Worm (Caenorhabditis elegans) whole organism, late embryonic: ENCODE results near the gene num-1.
A peak's percentile ranks its signal among the peaks of the same experiment; 100 is the strongest.

Experiments used
- C08G9.2 ChIP-seq: sonication (generic microtip); optimal IDR thresholded peaks from 2 replicates; lab custom pipeline; 2016; ENCODE audit warnings: mild to moderate bottlenecking, missing genetic modification characterization, moderate library complexity, missing compliant biosample characterization
- K09A11.1 ChIP-seq: sonication (generic microtip); optimal IDR thresholded peaks from 2 replicates; lab custom pipeline; 2017; ENCODE audit warnings: antibody characterized with exemption, mild to moderate bottlenecking, missing genetic modification characterization, missing compliant biosample characterization; ENCODE audit not compliant: insufficient read depth
- Y22D7AL.16 ChIP-seq: sonication (generic microtip); optimal IDR thresholded peaks from 2 replicates; lab custom pipeline; 2016; ENCODE audit warnings: missing genetic modification characterization, missing compliant biosample characterization
- ahr-1 ChIP-seq: sonication (generic microtip); optimal IDR thresholded peaks from 2 replicates; lab custom pipeline; 2016; ENCODE audit warnings: missing genetic modification characterization, missing compliant biosample characterization
- ceh-14 ChIP-seq: sonication (generic microtip); optimal IDR thresholded peaks from 2 replicates; lab custom pipeline; 2016; ENCODE audit warnings: missing genotype, missing genetic modification characterization, missing compliant biosample characterization
- ceh-31 ChIP-seq: sonication (generic microtip); optimal IDR thresholded peaks from 2 replicates; lab custom pipeline; 2016; ENCODE audit warnings: missing genetic modification characterization, missing compliant biosample characterization
- ceh-34 ChIP-seq: sonication (generic microtip); optimal IDR thresholded peaks from 2 replicates; lab custom pipeline; 2016; ENCODE audit warnings: mild to moderate bottlenecking, missing genetic modification characterization, missing compliant biosample characterization
- ceh-48 ChIP-seq: sonication (generic microtip); optimal IDR thresholded peaks from 2 replicates; lab custom pipeline; 2016; ENCODE audit warnings: missing genetic modification characterization, inconsistent platforms, missing compliant biosample characterization
- ceh-9 ChIP-seq: sonication (generic microtip); optimal IDR thresholded peaks from 2 replicates; lab custom pipeline; 2016; ENCODE audit warnings: mild to moderate bottlenecking, missing genetic modification characterization, inconsistent platforms, missing compliant biosample characterization
- dmd-4 ChIP-seq: sonication (generic microtip); optimal IDR thresholded peaks from 2 replicates; lab custom pipeline; 2016; ENCODE audit warnings: borderline replicate concordance, missing genetic modification characterization, missing compliant biosample characterization
- elt-2 ChIP-seq: sonication (generic microtip); optimal IDR thresholded peaks from 2 replicates; lab custom pipeline; 2016; ENCODE audit warnings: missing genetic modification reagents, missing genetic modification characterization, missing compliant biosample characterization
- elt-4 ChIP-seq: sonication (generic microtip); optimal IDR thresholded peaks from 2 replicates; lab custom pipeline; 2016; ENCODE audit warnings: missing genetic modification characterization, missing compliant biosample characterization
- ets-4 ChIP-seq: sonication (generic microtip); optimal IDR thresholded peaks from 2 replicates; lab custom pipeline; 2016; ENCODE audit warnings: missing genetic modification characterization, missing compliant biosample characterization
- eyg-1 ChIP-seq: sonication (generic microtip); optimal IDR thresholded peaks from 2 replicates; lab custom pipeline; 2016; ENCODE audit warnings: missing genotype, missing genetic modification characterization, missing compliant biosample characterization
- fax-1 ChIP-seq: sonication (generic microtip); optimal IDR thresholded peaks from 2 replicates; lab custom pipeline; 2016; ENCODE audit warnings: missing genotype, missing genetic modification characterization, missing compliant biosample characterization
- fkh-6 ChIP-seq: sonication (generic microtip); optimal IDR thresholded peaks from 2 replicates; lab custom pipeline; 2016; ENCODE audit warnings: missing genetic modification characterization, missing compliant biosample characterization
- gmeb-2 ChIP-seq: sonication (generic microtip); optimal IDR thresholded peaks from 2 replicates; lab custom pipeline; 2016; ENCODE audit warnings: missing genetic modification characterization, inconsistent platforms, missing compliant biosample characterization
- hlh-13 ChIP-seq: fragments of 200-800 bp; sonication (Bioruptor generic); optimal IDR thresholded peaks from 2 replicates; lab custom pipeline; 2018; ENCODE audit warnings: mild to moderate bottlenecking, missing genetic modification characterization, missing compliant biosample characterization
- hlh-15 ChIP-seq: sonication (generic microtip); optimal IDR thresholded peaks from 2 replicates; lab custom pipeline; 2016; ENCODE audit warnings: missing genetic modification characterization, missing compliant biosample characterization
- hlh-8 ChIP-seq: sonication (generic microtip); optimal IDR thresholded peaks from 2 replicates; lab custom pipeline; 2016; ENCODE audit warnings: missing genotype, missing genetic modification characterization, missing compliant biosample characterization
- nfya-1 ChIP-seq: sonication (generic microtip); optimal IDR thresholded peaks from 2 replicates; lab custom pipeline; 2017; ENCODE audit warnings: missing genetic modification characterization, mild to moderate bottlenecking, missing compliant biosample characterization, antibody characterized with exemption, moderate library complexity
- nhr-11 ChIP-seq: fragments of 150-350 bp; optimal IDR thresholded peaks from 2 replicates; lab custom pipeline; 2014; ENCODE audit warnings: missing biosample characterization, missing genetic modification characterization
- nhr-232 ChIP-seq: sonication (generic microtip); optimal IDR thresholded peaks from 2 replicates; lab custom pipeline; 2016; ENCODE audit warnings: missing genetic modification characterization, missing compliant biosample characterization
- pax-1 ChIP-seq: fragments of 150-350 bp; optimal IDR thresholded peaks from 2 replicates; lab custom pipeline; 2014; ENCODE audit warnings: missing biosample characterization, missing genetic modification characterization
- pha-2 ChIP-seq: sonication (generic microtip); optimal IDR thresholded peaks from 2 replicates; lab custom pipeline; 2017; ENCODE audit warnings: mild to moderate bottlenecking, missing genetic modification characterization, missing compliant biosample characterization
- pha-4 ChIP-seq: fragments of 150-350 bp; optimal IDR thresholded peaks from 2 replicates; lab custom pipeline; 2018; ENCODE audit warnings: missing biosample characterization, missing genetic modification reagents, missing genetic modification characterization
- pqm-1 ChIP-seq: sonication (generic microtip); optimal IDR thresholded peaks from 2 replicates; lab custom pipeline; 2016; ENCODE audit warnings: missing genetic modification characterization, missing compliant biosample characterization
- pros-1 ChIP-seq: fragments of 150-350 bp; optimal IDR thresholded peaks from 2 replicates; lab custom pipeline; 2014; ENCODE audit warnings: missing biosample characterization, missing genetic modification reagents, missing genetic modification characterization
- ref-2 ChIP-seq: sonication (generic microtip); optimal IDR thresholded peaks from 2 replicates; lab custom pipeline; 2016; ENCODE audit warnings: missing genetic modification characterization, missing compliant biosample characterization
- rnt-1 ChIP-seq: sonication (generic microtip); optimal IDR thresholded peaks from 2 replicates; lab custom pipeline; 2016; ENCODE audit warnings: missing genetic modification characterization, missing compliant biosample characterization
- sdc-2 ChIP-seq: sonication (generic microtip); optimal IDR thresholded peaks from 2 replicates; lab custom pipeline; 2016; ENCODE audit warnings: missing genotype, missing genetic modification characterization, missing compliant biosample characterization
- sox-4 ChIP-seq: sonication (generic microtip); optimal IDR thresholded peaks from 2 replicates; lab custom pipeline; 2017; ENCODE audit warnings: mild to moderate bottlenecking, missing genetic modification characterization, inconsistent platforms, missing compliant biosample characterization
- tbx-2 ChIP-seq: sonication (generic microtip); optimal IDR thresholded peaks from 2 replicates; lab custom pipeline; 2016; ENCODE audit warnings: missing genetic modification characterization, missing compliant biosample characterization
- tbx-7 ChIP-seq: sonication (generic microtip); optimal IDR thresholded peaks from 2 replicates; lab custom pipeline; 2016; ENCODE audit warnings: missing genotype, missing genetic modification characterization, missing compliant biosample characterization
- ttx-3 ChIP-seq: sonication (generic microtip); optimal IDR thresholded peaks from 2 replicates; lab custom pipeline; 2016; ENCODE audit warnings: missing genetic modification reagents, missing genetic modification characterization, missing compliant biosample characterization
- unc-3 ChIP-seq, 2 experiments: fragments of 200-800 bp in 1 of 2; sonication (Bioruptor generic) in 1 of 2; sonication (generic microtip) in 1 of 2; conservative IDR thresholded peaks in 1 of 2; optimal IDR thresholded peaks in 1 of 2; 2 replicates each; pipeline versions ENCODE4 v1.3.6 to Lab custom; 2016 to 2022; ENCODE audit warnings: missing compliant biosample characterization in 2 of 2, missing genetic modification characterization in 2 of 2, missing genetic modification reagents in 1 of 2
- unc-42 ChIP-seq: sonication (generic microtip); optimal IDR thresholded peaks from 2 replicates; lab custom pipeline; 2016; ENCODE audit warnings: missing genotype, missing genetic modification characterization, missing compliant biosample characterization
- unc-86 ChIP-seq: sonication (generic microtip); optimal IDR thresholded peaks from 2 replicates; lab custom pipeline; 2016; ENCODE audit warnings: missing genetic modification characterization, missing compliant biosample characterization
- zip-5 ChIP-seq: sonication (generic microtip); optimal IDR thresholded peaks from 2 replicates; lab custom pipeline; 2016; ENCODE audit warnings: missing genetic modification characterization, missing compliant biosample characterization

The num-1 gene

DNA sequence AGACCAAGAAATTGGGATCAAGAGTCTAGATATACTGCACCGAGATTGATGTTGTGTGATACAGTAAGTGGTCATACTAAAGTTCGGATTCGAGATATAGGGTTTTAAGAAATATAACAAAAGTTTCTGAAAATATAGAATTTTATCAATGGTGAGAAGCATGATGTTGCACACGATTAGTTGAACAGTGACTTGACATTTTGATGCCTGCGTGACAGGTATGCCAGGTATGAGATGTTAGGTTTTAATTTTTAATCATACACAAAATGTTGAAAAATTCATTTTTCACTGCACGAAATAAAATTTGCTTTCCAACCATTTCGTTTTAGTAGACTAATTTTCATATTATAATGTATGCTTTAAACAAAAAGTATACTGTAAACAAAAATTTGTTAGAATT is 798 bp downstream of the num-1 start:
- TF ChIP-seq dmd-4 (tag; lab: Kevin White, UChicago), result no peak
- no peak for TF ChIP-seq pax-1 (tag; lab: Kevin White, UChicago)

DNA sequence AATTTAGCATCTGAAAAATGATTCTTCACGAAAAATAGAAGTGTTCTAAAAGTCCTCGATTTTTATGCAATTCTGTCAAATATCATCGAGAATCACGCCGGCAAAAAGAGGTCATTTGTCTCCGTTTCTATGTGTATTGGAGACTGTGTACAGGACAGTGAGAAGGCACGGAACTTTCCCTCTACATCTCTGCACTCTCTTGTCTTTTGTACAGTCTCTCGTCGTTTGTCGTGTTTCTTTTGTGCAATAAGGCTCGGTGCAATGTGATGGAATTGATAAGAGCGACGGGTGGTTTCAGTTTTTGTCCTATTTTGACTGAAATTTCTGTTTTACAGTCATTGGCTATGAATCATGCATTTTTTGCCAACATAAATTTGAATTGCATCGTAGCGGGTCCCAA is 2.3 kb downstream of the num-1 start:
- TF ChIP-seq K09A11.1 (no peak), elt-2 (tag; lab: Kevin White, UChicago) (peak; percentile 18)
- TF ChIP-seq, all 69 proteins: peak for 1

DNA sequence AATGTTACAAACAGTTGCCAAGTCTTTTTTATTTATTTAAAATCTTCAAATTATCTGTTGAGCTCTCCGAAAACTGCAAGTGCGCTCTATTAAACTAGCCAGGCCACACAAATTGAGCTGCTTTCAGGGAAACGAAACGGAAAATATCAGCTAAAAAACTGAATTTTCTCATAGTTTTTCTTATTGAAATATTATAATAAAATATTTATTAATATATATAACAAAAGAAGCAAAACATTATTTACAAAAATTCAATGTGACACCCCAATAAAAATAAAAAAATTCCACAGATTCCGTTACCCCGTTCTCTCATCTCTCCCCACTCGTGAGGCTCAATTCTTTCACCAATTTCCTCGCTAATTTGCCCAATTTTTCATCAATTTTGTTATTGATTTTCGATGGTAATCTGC is 2.9 kb downstream of the num-1 start:
- peak; percentile 72 for TF ChIP-seq tbx-2
- peak; percentile 43 for TF ChIP-seq ets-4 (tag; lab: Kevin White, UChicago)
- peak; percentile 11 for TF ChIP-seq C08G9.2 (tag; lab: Kevin White, UChicago)
- peak; percentile 61 for TF ChIP-seq ttx-3 (tag; lab: Kevin White, UChicago)
- TF ChIP-seq hlh-15 (tag; lab: Kevin White, UChicago), result no peak
- no peak for TF ChIP-seq pqm-1
- peak; percentile 15 for TF ChIP-seq fkh-6 (tag; lab: Kevin White, UChicago)
- TF ChIP-seq tbx-7 (tag; lab: Kevin White, UChicago), result peak; percentile 23
- TF ChIP-seq ceh-14 (tag; lab: Kevin White, UChicago), result peak; percentile 55
- peak; percentile 1 for TF ChIP-seq ceh-34 (tag; lab: Kevin White, UChicago)
- TF ChIP-seq zip-5, result peak; percentile 87
- TF ChIP-seq unc-86 (tag; lab: Kevin White, UChicago), result peak; percentile 55
- TF ChIP-seq pha-2 (tag; lab: Kevin White, UChicago), result peak; percentile 75
- no peak for TF ChIP-seq gmeb-2 (tag; lab: Kevin White, UChicago)
- TF ChIP-seq ahr-1 (tag; lab: Kevin White, UChicago), result peak; percentile 69
- TF ChIP-seq elt-2 (tag; lab: Kevin White, UChicago), result peak; percentile 65
- peak; percentile 58 for TF ChIP-seq hlh-8 (tag; lab: Kevin White, UChicago)
- peak; percentile 6 for TF ChIP-seq fax-1 (tag; lab: Kevin White, UChicago)
- no peak for TF ChIP-seq rnt-1 (tag; lab: Kevin White, UChicago)
- peak; percentile 64 for TF ChIP-seq ceh-48 (tag; lab: Kevin White, UChicago)
- TF ChIP-seq elt-4, result no peak
- TF ChIP-seq unc-3 (GFP tag; conservative IDR thresholded peaks at IDR 0.05; lab: Robert Waterston, UW), result no peak
- TF ChIP-seq unc-3 (tag; optimal IDR thresholded peaks at IDR 0.05; lab: Kevin White, UChicago), result peak; percentile 10
- TF ChIP-seq unc-42 (tag; lab: Kevin White, UChicago), result peak; percentile 78
- peak; percentile 72 for TF ChIP-seq ceh-31 (tag; lab: Kevin White, UChicago)
- no peak for TF ChIP-seq ref-2
- peak; percentile 12 for TF ChIP-seq sox-4

DNA sequence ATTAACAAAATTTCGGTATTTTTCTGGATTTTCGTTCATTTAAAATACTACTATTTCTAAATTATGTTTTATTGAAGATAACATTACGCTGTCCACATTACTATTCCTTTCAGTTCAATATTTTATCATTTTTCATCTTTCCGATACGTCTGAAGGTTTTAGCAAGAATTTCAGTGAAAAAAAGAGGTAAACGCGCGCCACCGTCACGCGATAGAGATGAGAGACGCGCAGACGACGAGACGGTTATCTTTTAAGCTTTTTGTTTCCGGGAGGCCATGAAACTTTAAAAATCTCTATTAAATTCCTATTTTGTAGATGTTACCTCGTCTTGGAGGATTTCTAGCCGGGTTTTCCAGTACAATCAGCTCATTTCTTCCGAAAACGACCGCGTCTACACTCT is 8.2 kb downstream of the num-1 start, which contains the start of gene mrps-12:
mrps-12 (plus strand) TSS at position 316 of the 400 bp plus-strand sequence.
- TF ChIP-seq nfya-1 (tag; lab: Kevin White, UChicago), result peak; percentile 1
- no peak for TF ChIP-seq rnt-1 (tag; lab: Kevin White, UChicago)

DNA sequence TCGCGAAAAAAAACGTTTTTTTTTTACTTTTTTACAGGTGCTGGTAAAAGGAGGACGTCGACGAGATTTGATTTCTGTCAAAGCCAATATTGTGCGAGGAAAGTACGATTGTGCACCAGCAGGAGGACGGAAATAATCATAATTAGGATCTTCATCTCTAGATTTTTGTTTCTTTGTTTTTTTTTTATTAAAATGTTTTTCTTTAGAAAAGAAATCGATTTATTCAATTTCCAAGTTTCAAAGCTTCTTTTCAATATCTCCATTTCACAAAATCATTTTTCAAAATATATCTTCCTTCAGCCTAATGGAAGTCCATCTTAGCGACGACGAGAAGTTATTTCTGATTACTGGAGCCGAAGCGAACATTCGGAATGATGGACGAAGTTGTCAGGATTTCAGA is 9.0 kb downstream of the num-1 start, which contains the start of gene exos-7:
exos-7 (plus strand) TSS at position 301 of the 400 bp plus-strand sequence.
- TF ChIP-seq tbx-7 (tag; lab: Kevin White, UChicago) (no peak), sdc-2 (tag; lab: Kevin White, UChicago) (no peak), nhr-11 (no peak), hlh-13 (GFP tag; lab: Kevin White, UChicago) (no peak), sox-4 (no peak), nhr-232 (no peak), Y22D7AL.16 (tag; lab: Kevin White, UChicago) (no peak), pha-4 (no peak), ceh-48 (tag; lab: Kevin White, UChicago) (no peak), ceh-9 (tag; lab: Kevin White, UChicago) (no peak), eyg-1 (tag; lab: Kevin White, UChicago) (no peak), hlh-15 (tag; lab: Kevin White, UChicago) (no peak), fax-1 (tag; lab: Kevin White, UChicago) (no peak), pros-1 (tag; lab: Kevin White, UChicago) (no peak)
